Fruit fly (Drosophila melanogaster) Kc167 (cell line): Measurements from ENCODE around the gene COX7B.

Experiments used
- Myc ChIP-seq: fragments of >200 bp; optimal IDR thresholded peaks from 2 replicates; lab custom pipeline; 2017; ENCODE audit warnings: missing external identifiers
- Sin3A ChIP-seq: fragments of >200 bp; optimal IDR thresholded peaks from 2 replicates; lab custom pipeline; 2018; ENCODE audit warnings: missing external identifiers

DNA sequence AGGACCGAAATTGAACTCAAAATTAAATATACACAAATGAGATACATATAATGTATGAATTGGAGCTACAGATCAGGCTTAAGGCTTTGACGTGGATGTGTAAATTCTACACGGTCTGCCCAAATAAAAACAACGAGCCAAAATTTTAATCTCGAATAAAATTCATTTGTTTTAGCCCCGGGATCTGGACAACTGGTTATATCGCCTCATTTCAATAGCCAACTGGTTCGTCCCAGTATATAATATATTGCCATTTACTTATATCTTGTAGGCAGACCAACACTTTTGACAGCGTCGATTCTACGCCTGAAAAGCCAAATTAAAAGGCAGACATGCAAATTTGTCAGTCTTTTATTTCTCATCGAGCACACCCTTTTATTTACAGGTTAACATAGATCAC is 32.2 kb upstream of the COX7B start:
- TF ChIP-seq Myc (lab: Kevin White, UChicago) = no peak
- TF ChIP-seq Sin3A (lab: Kevin White, UChicago) = no peak
